Fruit fly (Drosophila melanogaster): ENCODE results near the gene Nup37.

The Nup37 gene

dm6 chr3R:25205413-25205977, 42.0 kb upstream of the Nup37 start (continued):
- TF ChIP-seq CG32006 (GFP tag; optimal IDR thresholded peaks at IDR 0.05) (no peak), eg (GFP tag; IDR thresholded peaks at IDR 0.05) (no peak), CG8632 (GFP tag; optimal IDR thresholded peaks at IDR 0.05) (no peak), Ets96B (tag; optimal IDR thresholded peaks at IDR 0.05) (no peak), ss (GFP tag; optimal IDR thresholded peaks at IDR 0.05) (peak; percentile 33 to 94), Hr38 (GFP tag; optimal IDR thresholded peaks at IDR 0.05) (no peak), Gug (GFP tag; IDR thresholded peaks at IDR 0.05) (no peak), Eip93F (GFP tag; optimal IDR thresholded peaks at IDR 0.05) (no peak), CG6854 (GFP tag; optimal IDR thresholded peaks at IDR 0.05) (peak; percentile 89), net (GFP tag; optimal IDR thresholded peaks at IDR 0.05) (no peak)

DNA sequence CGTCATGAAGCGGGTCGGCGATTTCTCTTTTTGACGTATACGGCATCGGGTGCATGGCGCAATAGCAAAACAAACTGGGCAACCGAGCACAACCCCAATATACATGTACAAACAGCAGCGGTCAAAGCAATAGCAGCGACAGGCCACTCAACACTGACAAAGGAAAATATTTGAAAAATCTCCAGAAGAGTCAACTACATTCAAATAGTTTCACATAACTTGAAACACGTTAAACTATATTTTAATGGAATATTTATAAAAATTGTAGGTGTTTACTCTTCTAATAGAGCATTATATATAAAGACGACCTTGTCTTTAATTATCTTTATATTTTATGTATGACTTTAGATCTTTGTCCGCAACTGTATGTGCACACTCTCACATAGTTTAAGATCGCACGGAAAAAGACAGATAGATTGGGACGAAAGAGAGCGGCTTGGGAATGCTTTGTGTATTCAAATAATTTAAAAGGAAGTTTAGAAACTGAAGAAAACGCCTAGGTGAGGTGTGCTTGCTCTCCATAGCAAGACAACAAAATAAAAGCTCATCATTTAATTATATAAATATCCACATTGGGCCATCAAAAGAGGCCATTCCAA, 40.0 kb upstream of the Nup37 start:
- TF ChIP-seq dac (GFP tag; optimal IDR thresholded peaks at IDR 0.05) (peak; percentile 82), CG9139 (GFP tag; optimal IDR thresholded peaks at IDR 0.05) (peak; percentile 76), topi (GFP tag; optimal IDR thresholded peaks at IDR 0.05) (peak; percentile 69), salr (GFP tag; optimal IDR thresholded peaks at IDR 0.05) (peak; percentile 64 to 77), CG8119 (GFP tag; IDR thresholded peaks at IDR 0.05) (peak; percentile 94), CG10631 (GFP tag; optimal IDR thresholded peaks at IDR 0.05) (peak; percentile 87), CG1621 (tag; optimal IDR thresholded peaks at IDR 0.05) (peak; percentile 84), CG11902 (GFP tag; optimal IDR thresholded peaks at IDR 0.05) (peak; percentile 61), fd59A (GFP tag; optimal IDR thresholded peaks at IDR 0.05) (peak; percentile 82), Lpt (GFP tag; optimal IDR thresholded peaks at IDR 0.05) (peak; percentile 79), CG6854 (GFP tag; optimal IDR thresholded peaks at IDR 0.05) (peak; percentile 22), CG16779 (tag; optimal IDR thresholded peaks at IDR 0.05) (peak; percentile 63), Eip75B (GFP tag; optimal IDR thresholded peaks at IDR 0.05) (peak; percentile 80), CG3032 (tag; optimal IDR thresholded peaks at IDR 0.05) (peak; percentile 84), esn (GFP tag; optimal IDR thresholded peaks at IDR 0.05) (peak; percentile 81), fkh (GFP tag; optimal IDR thresholded peaks at IDR 0.05) (peak; percentile 11), CG10669 (GFP tag; optimal IDR thresholded peaks at IDR 0.05) (peak; percentile 88), Eip93F (GFP tag; optimal IDR thresholded peaks at IDR 0.05) (no peak), OdsH (GFP tag; optimal IDR thresholded peaks at IDR 0.05) (peak; percentile 89), CG11762 (GFP tag; optimal IDR thresholded peaks at IDR 0.05; ENCODE audit: insufficient read depth) (peak; percentile 77), Blimp-1 (GFP tag; optimal IDR thresholded peaks at IDR 0.05) (no peak), vri (GFP tag; optimal IDR thresholded peaks at IDR 0.05) (peak; percentile 58), CG15336 (GFP tag; IDR thresholded peaks at IDR 0.05) (peak; percentile 93), dsx (GFP tag; optimal IDR thresholded peaks at IDR 0.05; ENCODE audit: poor library complexity, severe bottlenecking) (peak; percentile 85), spab (GFP tag; optimal IDR thresholded peaks at IDR 0.05) (peak; percentile 84), svp (GFP tag) (peak; percentile 89), cyc (GFP tag; optimal IDR thresholded peaks at IDR 0.05) (peak; percentile 42), Sox14 (GFP tag; optimal IDR thresholded peaks at IDR 0.05) (peak; percentile 84), pdm3 (GFP tag; optimal IDR thresholded peaks at IDR 0.05) (peak; percentile 84), CG8632 (GFP tag; optimal IDR thresholded peaks at IDR 0.05) (peak; percentile 83), Ets96B (tag; optimal IDR thresholded peaks at IDR 0.05) (peak; percentile 92), CG31627 (GFP tag; optimal IDR thresholded peaks at IDR 0.05) (peak; percentile 70), ss (GFP tag; optimal IDR thresholded peaks at IDR 0.05) (peak; percentile 80 to 82), Met (GFP tag; optimal IDR thresholded peaks at IDR 0.05) (peak; percentile 76), CG6792 (GFP tag; optimal IDR thresholded peaks at IDR 0.05) (peak; percentile 76), Gug (GFP tag; IDR thresholded peaks at IDR 0.05) (peak; percentile 79), Hr39 (GFP tag; optimal IDR thresholded peaks at IDR 0.05) (peak; percentile 71), lz (GFP tag; optimal IDR thresholded peaks at IDR 0.05) (peak; percentile 71), Smox (GFP tag; optimal IDR thresholded peaks at IDR 0.05) (peak; percentile 76), CG6276 (GFP tag; optimal IDR thresholded peaks at IDR 0.05) (peak; percentile 89), Sox102F (GFP tag; optimal IDR thresholded peaks at IDR 0.05) (peak; percentile 74), CG3919 (GFP tag; optimal IDR thresholded peaks at IDR 0.05) (peak; percentile 89), net (GFP tag; optimal IDR thresholded peaks at IDR 0.05) (peak; percentile 89), Hr4 (GFP tag; optimal IDR thresholded peaks at IDR 0.05) (peak; percentile 89)
